Fruit fly (Drosophila melanogaster): Measurements from ENCODE around the gene CG43219.

Gene CG43219

DNA sequence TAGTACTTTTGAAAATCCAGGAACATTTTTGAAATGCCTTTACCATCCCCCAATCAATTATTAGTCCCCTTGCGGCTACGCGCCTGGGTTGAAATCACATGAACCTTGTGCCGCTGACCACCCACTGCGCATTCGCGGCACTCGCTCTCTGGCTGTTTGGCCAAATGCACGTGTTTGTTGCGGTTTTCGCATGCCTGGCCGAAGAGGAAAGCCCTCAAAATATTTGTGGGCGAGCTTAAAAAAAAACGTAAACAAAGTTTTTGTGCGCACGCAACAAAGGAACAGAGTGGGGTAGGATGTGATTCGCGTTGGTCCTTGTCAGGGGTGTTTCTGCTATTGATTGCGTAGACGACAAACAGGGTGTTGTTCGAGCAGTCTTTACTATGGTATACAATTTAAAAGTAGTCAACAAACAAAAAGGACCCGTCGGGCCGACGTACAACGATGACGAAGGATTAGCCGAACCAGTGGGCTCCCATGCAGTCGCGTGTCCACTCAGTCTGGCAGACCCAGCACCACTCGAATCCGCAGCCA, 25.7 kb upstream of the CG43219 start (continued):
- TF ChIP-seq CG42726 (GFP tag; IDR thresholded peaks at IDR 0.05; ENCODE audit: partially characterized antibody) = no peak
- no peak for TF ChIP-seq CG3838 (GFP tag; optimal IDR thresholded peaks at IDR 0.05)
- peak; percentile 53 for TF ChIP-seq Deaf1 (tag; optimal IDR thresholded peaks at IDR 0.05)
- TF ChIP-seq zfh1 (GFP tag; IDR thresholded peaks at IDR 0.05) = no peak
- TF ChIP-seq Hey (tag; optimal IDR thresholded peaks at IDR 0.05) = peak; percentile 29
- no peak for TF ChIP-seq Stat92E (GFP tag; optimal IDR thresholded peaks at IDR 0.05)
- no peak for TF ChIP-seq tup (GFP tag; optimal IDR thresholded peaks at IDR 0.05)
- peak; percentile 10 for TF ChIP-seq abd-A (tag; optimal IDR thresholded peaks at IDR 0.05)
- TF ChIP-seq CG15514 (GFP tag; optimal IDR thresholded peaks at IDR 0.05) = peak; percentile 12
- TF ChIP-seq lbe (GFP tag; optimal IDR thresholded peaks at IDR 0.05) = no peak
- no peak for TF ChIP-seq CG1647 (GFP tag; optimal IDR thresholded peaks at IDR 0.05)
- TF ChIP-seq nmo (GFP tag; optimal IDR thresholded peaks at IDR 0.05) = no peak
- TF ChIP-seq gt (GFP tag; IDR thresholded peaks at IDR 0.05) = no peak
- no peak for TF ChIP-seq CG15073 (GFP tag; optimal IDR thresholded peaks at IDR 0.05)
- peak; percentile 85 for TF ChIP-seq nerfin-1 (tag; optimal IDR thresholded peaks at IDR 0.05)
- TF ChIP-seq CG34224 (GFP tag; IDR thresholded peaks at IDR 0.05; ENCODE audit: partially characterized antibody) = no peak
- TF ChIP-seq aop (GFP tag; IDR thresholded peaks at IDR 0.05) = no peak
- TF ChIP-seq scrt (GFP tag; optimal IDR thresholded peaks at IDR 0.05) = peak; percentile 2
- TF ChIP-seq zen2 (GFP tag; IDR thresholded peaks at IDR 0.05; ENCODE audit: partially characterized antibody) = 0 out of 3 replicates have a peak, but pooled peaks have one; percentile 8
- no peak for TF ChIP-seq Vsx1 (GFP tag; optimal IDR thresholded peaks at IDR 0.05)
- peak; percentile 65 for TF ChIP-seq sd (tag; optimal IDR thresholded peaks at IDR 0.05)
- TF ChIP-seq Fer1 (GFP tag; optimal IDR thresholded peaks at IDR 0.05) = no peak
- no peak for TF ChIP-seq corto (GFP tag; optimal IDR thresholded peaks at IDR 0.05)
- no peak for TF ChIP-seq CG3726 (GFP tag; IDR thresholded peaks at IDR 0.05)
- 0 out of 2 replicates have a peak, but pooled peaks have one; percentile 11 for TF ChIP-seq ranshi (GFP tag; IDR thresholded peaks at IDR 0.05)

DNA sequence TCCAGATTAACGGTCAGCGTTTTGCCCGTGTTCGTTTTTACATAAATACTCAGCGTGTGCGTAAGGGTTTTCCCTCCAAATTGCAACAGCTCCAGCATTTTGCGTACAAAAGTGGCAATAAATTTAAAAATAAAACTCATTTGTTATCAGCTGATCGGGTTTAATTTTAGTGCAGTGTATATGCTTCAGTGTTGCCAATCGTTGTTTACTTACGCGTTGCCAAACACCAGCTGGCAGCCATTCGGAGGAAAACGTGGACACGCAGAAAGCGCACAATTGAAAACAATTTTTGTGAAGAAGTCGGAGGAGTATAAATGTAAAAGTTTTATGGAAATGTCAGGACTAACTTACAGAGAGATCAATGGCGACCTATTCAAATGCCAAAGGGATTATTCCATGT, 23.6 kb upstream of the CG43219 start, which contains the start of the genes Targ3 and park:
Gene Targ3 (plus strand): TSS at position 269 of the 400 bp plus-strand sequence.
Gene park (minus strand): TSS at position 291 of the 400 bp plus-strand sequence.
- TF ChIP-seq Trl (optimal IDR thresholded peaks at IDR 0.05) (no peak), Trl (GFP tag; optimal IDR thresholded peaks at IDR 0.05) (no peak), CG16813 (GFP tag; IDR thresholded peaks at IDR 0.05; ENCODE audit: partially characterized antibody) (no peak), YL-1 (GFP tag; optimal IDR thresholded peaks at IDR 0.05) (peak; percentile 66), kay (GFP tag; optimal IDR thresholded peaks at IDR 0.05) (no peak), gro (GFP tag; optimal IDR thresholded peaks at IDR 0.05) (no peak), pb (GFP tag; optimal IDR thresholded peaks at IDR 0.05) (no peak), mld (GFP tag; IDR thresholded peaks at IDR 0.05; ENCODE audit: partially characterized antibody) (no peak), ind (GFP tag; optimal IDR thresholded peaks at IDR 0.05) (no peak), CkIIα-i1 (GFP tag; IDR thresholded peaks at IDR 0.05) (no peak), wdn (GFP tag; IDR thresholded peaks at IDR 0.05) (no peak), fd102C (GFP tag; optimal IDR thresholded peaks at IDR 0.05) (no peak), Xbp1 (GFP tag; optimal IDR thresholded peaks at IDR 0.05) (peak; percentile 60), pita (GFP tag; optimal IDR thresholded peaks at IDR 0.05) (no peak), Antp (GFP tag; optimal IDR thresholded peaks at IDR 0.05) (peak; percentile 15), Mes4 (GFP tag; optimal IDR thresholded peaks at IDR 0.05) (peak; percentile 2), CG2889 (GFP tag; IDR thresholded peaks at IDR 0.05) (no peak), al (GFP tag; IDR thresholded peaks at IDR 0.05) (no peak), Rx (GFP tag; IDR thresholded peaks at IDR 0.05) (no peak), sug (tag; optimal IDR thresholded peaks at IDR 0.05) (peak; percentile 7), CG18599 (GFP tag; optimal IDR thresholded peaks at IDR 0.05) (no peak), sd (tag; optimal IDR thresholded peaks at IDR 0.05) (no peak), psq (GFP tag; optimal IDR thresholded peaks at IDR 0.05) (no peak), salm (tag; optimal IDR thresholded peaks at IDR 0.05) (no peak), abd-A (tag; optimal IDR thresholded peaks at IDR 0.05) (peak; percentile 4), CG10543 (GFP tag; optimal IDR thresholded peaks at IDR 0.05) (peak; percentile 22), Bdp1 (GFP tag; optimal IDR thresholded peaks at IDR 0.05) (peak; percentile 2), sima (GFP tag; optimal IDR thresholded peaks at IDR 0.05) (no peak)

Measured in whole organism, embryonic.